Worm (Caenorhabditis elegans) whole organism, midembryonic: ENCODE measurements around the gene C53A5.17.

Experiments
- T22C8.4 ChIP-seq: fragments of 200-800 bp; sonication (Bioruptor generic); IDR thresholded peaks from 2 replicates; pipeline ENCODE4 v1.3.6; 2022; ENCODE audit warnings: missing genetic modification characterization, missing compliant biosample characterization
- cog-1 ChIP-seq: sonication (generic microtip); optimal IDR thresholded peaks from 2 replicates; lab custom pipeline; 2016; ENCODE audit warnings: missing genetic modification characterization, missing compliant biosample characterization
- flt-1 ChIP-seq: fragments of 200-800 bp; sonication (Bioruptor generic); IDR thresholded peaks from 2 replicates; pipeline ENCODE4 v1.3.6; 2022; ENCODE audit warnings: missing genetic modification characterization, missing compliant biosample characterization
- klf-2 ChIP-seq: fragments of 200-800 bp; sonication (Bioruptor generic); conservative IDR thresholded peaks from 2 replicates; pipeline ENCODE4 v1.3.6; 2022; ENCODE audit warnings: missing genetic modification reagents, missing genetic modification characterization, missing compliant biosample characterization
- med-1 ChIP-seq: sonication (generic microtip); optimal IDR thresholded peaks from 2 replicates; lab custom pipeline; 2017; ENCODE audit warnings: missing genetic modification characterization, mild to moderate bottlenecking, missing compliant biosample characterization, antibody characterized with exemption, missing genetic modification reagents; ENCODE audit not compliant: insufficient read depth

ce11 chrV:14501136-14501535 is 19.8 kb downstream of the C53A5.17 start, which contains the start of gene R02D5.24:
- TF ChIP-seq T22C8.4 (GFP tag; lab: Robert Waterston, UW) (no peak), klf-2 (GFP tag; lab: Robert Waterston, UW) (no peak), cog-1 (tag; lab: Kevin White, UChicago) (no peak), flt-1 (0 out of 2 replicates have a peak, but pooled peaks have one; percentile 15), med-1 (no peak)
